Fruit fly (Drosophila melanogaster): Measurements from ENCODE around the gene epsilonCOP.

The epsilonCOP gene

dm6 chr2L:6481310-6481738, 7.6 kb upstream of the epsilonCOP start (continued):
- TF ChIP-seq Fer1 (GFP tag; optimal IDR thresholded peaks at IDR 0.05): peak; percentile 40
- TF ChIP-seq lov (optimal IDR thresholded peaks at IDR 0.05): no peak
- TF ChIP-seq lov (GFP tag; IDR thresholded peaks at IDR 0.05): 0 out of 3 replicates have a peak, but pooled peaks have one; percentile 39
- TF ChIP-seq Bgb (GFP tag; IDR thresholded peaks at IDR 0.05; ENCODE audit: partially characterized antibody): peak; percentile 63; the same call in 1 of the 2 replicates
- TF ChIP-seq crc (GFP tag; optimal IDR thresholded peaks at IDR 0.05): no peak
- TF ChIP-seq usp (GFP tag; optimal IDR thresholded peaks at IDR 0.05): no peak
- TF ChIP-seq CG10267 (tag; optimal IDR thresholded peaks at IDR 0.05): no peak
- peak; percentile 46; the same call in 1 of the 2 replicates for TF ChIP-seq Rfx (GFP tag; IDR thresholded peaks at IDR 0.05)
- no peak for TF ChIP-seq nau (GFP tag; optimal IDR thresholded peaks at IDR 0.05)
- TF ChIP-seq CG15479 (GFP tag; optimal IDR thresholded peaks at IDR 0.05): no peak
- no peak for TF ChIP-seq HLHmδ (GFP tag; optimal IDR thresholded peaks at IDR 0.05)
- TF ChIP-seq pzg (GFP tag; optimal IDR thresholded peaks at IDR 0.05): peak; percentile 65
- TF ChIP-seq HLH54F (GFP tag; optimal IDR thresholded peaks at IDR 0.05): no peak
- peak; percentile 1 for TF ChIP-seq sd (tag; optimal IDR thresholded peaks at IDR 0.05)
- TF ChIP-seq ash1 (GFP tag; optimal IDR thresholded peaks at IDR 0.05): no peak
- TF ChIP-seq CG5245 (GFP tag; optimal IDR thresholded peaks at IDR 0.05): no peak
- TF ChIP-seq chm (GFP tag; IDR thresholded peaks at IDR 0.05): peak; percentile 11; the same call in 1 of the 2 replicates
- no peak for TF ChIP-seq CG7786 (GFP tag; optimal IDR thresholded peaks at IDR 0.05)
- TF ChIP-seq CG4328 (GFP tag; optimal IDR thresholded peaks at IDR 0.05): no peak
- no peak for TF ChIP-seq NK7.1 (GFP tag; optimal IDR thresholded peaks at IDR 0.05)
- TF ChIP-seq C15 (GFP tag; IDR thresholded peaks at IDR 0.05): no peak
- no peak for TF ChIP-seq Xbp1 (GFP tag; optimal IDR thresholded peaks at IDR 0.05)
- no peak for TF ChIP-seq Hr51 (GFP tag; optimal IDR thresholded peaks at IDR 0.05)
- no peak for TF ChIP-seq Dip3 (GFP tag; optimal IDR thresholded peaks at IDR 0.05)
- TF ChIP-seq Dp (GFP tag; optimal IDR thresholded peaks at IDR 0.05): peak; percentile 82
- TF ChIP-seq zen (tag; optimal IDR thresholded peaks at IDR 0.05): peak; percentile 26
- no peak for TF ChIP-seq Usf (GFP tag; optimal IDR thresholded peaks at IDR 0.05)
- TF ChIP-seq YL-1 (GFP tag; optimal IDR thresholded peaks at IDR 0.05): peak; percentile 69
- peak; percentile 7 for TF ChIP-seq CG1647 (GFP tag; optimal IDR thresholded peaks at IDR 0.05)
- peak; percentile 73 for TF ChIP-seq CG15514 (GFP tag; optimal IDR thresholded peaks at IDR 0.05)
- no peak for TF ChIP-seq phol (tag; optimal IDR thresholded peaks at IDR 0.05)
- no peak for TF ChIP-seq nmo (GFP tag; optimal IDR thresholded peaks at IDR 0.05)
- TF ChIP-seq Nf-YC (tag; optimal IDR thresholded peaks at IDR 0.05): peak; percentile 52
- no peak for TF ChIP-seq CG16813 (GFP tag; IDR thresholded peaks at IDR 0.05; ENCODE audit: partially characterized antibody)
- TF ChIP-seq CG30020 (tag; optimal IDR thresholded peaks at IDR 0.05): no peak
- peak; percentile 92 for TF ChIP-seq E2f2 (GFP tag; IDR thresholded peaks at IDR 0.05)
- peak; percentile 62 for TF ChIP-seq lab (GFP tag; optimal IDR thresholded peaks at IDR 0.05)
- TF ChIP-seq pho (GFP tag; optimal IDR thresholded peaks at IDR 0.05): no peak
- TF ChIP-seq CTCF (GFP tag; optimal IDR thresholded peaks at IDR 0.05): no peak
- TF ChIP-seq CG13894 (tag; optimal IDR thresholded peaks at IDR 0.05): peak; percentile 63
- TF ChIP-seq hkb (optimal IDR thresholded peaks at IDR 0.05): peak; percentile 5
- TF ChIP-seq hkb (GFP tag; IDR thresholded peaks at IDR 0.05): no peak
- no peak for TF ChIP-seq ap (GFP tag; IDR thresholded peaks at IDR 0.05)
- TF ChIP-seq Dref (GFP tag; IDR thresholded peaks at IDR 0.05): peak; percentile 38; the same call in 1 of the 2 replicates
- no peak for TF ChIP-seq Chrac-16 (GFP tag; optimal IDR thresholded peaks at IDR 0.05)
- TF ChIP-seq croc (GFP tag; conservative IDR thresholded peaks at IDR 0.05): no peak
- peak in 1 of 2 experiments; percentile 39 for TF ChIP-seq Trl (optimal IDR thresholded peaks at IDR 0.05)
- TF ChIP-seq Trl (GFP tag; optimal IDR thresholded peaks at IDR 0.05): no peak
- peak; percentile 77 for TF ChIP-seq CG34376 (GFP tag; optimal IDR thresholded peaks at IDR 0.05)
- TF ChIP-seq pan (optimal IDR thresholded peaks at IDR 0.05): no peak
- no peak for TF ChIP-seq pan (GFP tag; optimal IDR thresholded peaks at IDR 0.05 in 1 of 2, IDR thresholded peaks at IDR 0.05 in 1 of 2)
- peak; percentile 7 for TF ChIP-seq sug (tag; optimal IDR thresholded peaks at IDR 0.05)

Data from whole organism, embryonic.